Worm (Caenorhabditis elegans) whole organism, late embryonic: Measurements from ENCODE around the gene clc-13.

Experiments used
- ama-1 ChIP-seq: fragments of 150-350 bp; optimal IDR thresholded peaks from 2 replicates; lab custom pipeline; 2014
- ceh-48 ChIP-seq: sonication (generic microtip); optimal IDR thresholded peaks from 2 replicates; lab custom pipeline; 2016; ENCODE audit warnings: missing genetic modification characterization, inconsistent platforms, missing compliant biosample characterization
- dve-1 ChIP-seq: sonication (generic microtip); optimal IDR thresholded peaks from 2 replicates; lab custom pipeline; 2017; ENCODE audit warnings: antibody characterized with exemption, mild to moderate bottlenecking, missing genetic modification characterization, missing compliant biosample characterization
- elt-2 ChIP-seq: sonication (generic microtip); optimal IDR thresholded peaks from 2 replicates; lab custom pipeline; 2016; ENCODE audit warnings: missing genetic modification reagents, missing genetic modification characterization, missing compliant biosample characterization
- hlh-6 ChIP-seq: sonication (generic microtip); optimal IDR thresholded peaks from 2 replicates; lab custom pipeline; 2016; ENCODE audit warnings: missing genotype, missing genetic modification characterization, missing compliant biosample characterization
- lim-6 ChIP-seq: sonication (generic microtip); optimal IDR thresholded peaks from 2 replicates; lab custom pipeline; 2016; ENCODE audit warnings: missing genetic modification characterization, missing compliant biosample characterization
- npax-4 ChIP-seq: sonication (generic microtip); optimal IDR thresholded peaks from 2 replicates; lab custom pipeline; 2016; ENCODE audit warnings: missing genetic modification characterization, missing compliant biosample characterization
- sox-4 ChIP-seq: sonication (generic microtip); optimal IDR thresholded peaks from 2 replicates; lab custom pipeline; 2017; ENCODE audit warnings: mild to moderate bottlenecking, missing genetic modification characterization, inconsistent platforms, missing compliant biosample characterization
- unc-3 ChIP-seq, 2 experiments: fragments of 200-800 bp in 1 of 2; sonication (Bioruptor generic) in 1 of 2; sonication (generic microtip) in 1 of 2; conservative IDR thresholded peaks in 1 of 2; optimal IDR thresholded peaks in 1 of 2; 2 replicates each; pipeline versions ENCODE4 v1.3.6 to Lab custom; 2016 to 2022; ENCODE audit warnings: missing compliant biosample characterization in 2 of 2, missing genetic modification characterization in 2 of 2, missing genetic modification reagents in 1 of 2
- unc-86 ChIP-seq: sonication (generic microtip); optimal IDR thresholded peaks from 2 replicates; lab custom pipeline; 2016; ENCODE audit warnings: missing genetic modification characterization, missing compliant biosample characterization

- TF ChIP-seq ama-1 (lab: Kevin White, UChicago) (no peak), sox-4 (tag; lab: Kevin White, UChicago) (no peak), ceh-48 (tag; lab: Kevin White, UChicago) (no peak), dve-1 (tag; lab: Kevin White, UChicago) (no peak), lim-6 (tag; lab: Kevin White, UChicago) (no peak), elt-2 (tag; lab: Kevin White, UChicago) (no peak), npax-4 (tag; lab: Kevin White, UChicago) (no peak), unc-86 (tag; lab: Kevin White, UChicago) (no peak), hlh-6 (tag; lab: Kevin White, UChicago) (no peak), unc-3 (GFP tag; conservative IDR thresholded peaks at IDR 0.05; lab: Robert Waterston, UW) (no peak), unc-3 (tag; optimal IDR thresholded peaks at IDR 0.05; lab: Kevin White, UChicago) (no peak)
These were observed 47.6 kb upstream of the clc-13 start, which contains the start of gene fbxa-90 for ce11 chrV:16966636-16967035.
